Fruit fly (Drosophila melanogaster) whole organism: ENCODE measurements around the gene CG1750.

Experiments
- CG8478 ChIP-seq: fragments of >200 bp; optimal IDR thresholded peaks from 2 replicates; lab custom pipeline; 2018; ENCODE audit warnings: inconsistent platforms
- Dll ChIP-seq: fragments of >200 bp; optimal IDR thresholded peaks from 2 replicates; lab custom pipeline; 2017
- EcR ChIP-seq, 2 experiments: fragments of >200 bp; optimal IDR thresholded peaks; 2 replicates each; lab custom pipeline; 2017; ENCODE audit warnings: missing biosample characterization in 2 of 2, missing genetic modification characterization in 2 of 2, missing genetic modification reagents in 2 of 2
- pan ChIP-seq: fragments of >200 bp; optimal IDR thresholded peaks from 2 replicates; lab custom pipeline; 2017

- TF ChIP-seq EcR (GFP tag; optimal IDR thresholded peaks at IDR 0.05; lab: Kevin White, UChicago) (peak in 1 of 2 experiments; percentile 86), CG8478 (no peak), Dll (lab: Kevin White, UChicago) (no peak), pan (lab: Kevin White, UChicago) (no peak)
Measured at dm6 chr3R:31218214-31218876, 36.4 kb downstream of the CG1750 start.
